Fruit fly (Drosophila melanogaster): ENCODE results near the gene CG31091.
A peak's percentile ranks its signal among the peaks of the same experiment; 100 is the strongest.

The CG31091 gene

DNA sequence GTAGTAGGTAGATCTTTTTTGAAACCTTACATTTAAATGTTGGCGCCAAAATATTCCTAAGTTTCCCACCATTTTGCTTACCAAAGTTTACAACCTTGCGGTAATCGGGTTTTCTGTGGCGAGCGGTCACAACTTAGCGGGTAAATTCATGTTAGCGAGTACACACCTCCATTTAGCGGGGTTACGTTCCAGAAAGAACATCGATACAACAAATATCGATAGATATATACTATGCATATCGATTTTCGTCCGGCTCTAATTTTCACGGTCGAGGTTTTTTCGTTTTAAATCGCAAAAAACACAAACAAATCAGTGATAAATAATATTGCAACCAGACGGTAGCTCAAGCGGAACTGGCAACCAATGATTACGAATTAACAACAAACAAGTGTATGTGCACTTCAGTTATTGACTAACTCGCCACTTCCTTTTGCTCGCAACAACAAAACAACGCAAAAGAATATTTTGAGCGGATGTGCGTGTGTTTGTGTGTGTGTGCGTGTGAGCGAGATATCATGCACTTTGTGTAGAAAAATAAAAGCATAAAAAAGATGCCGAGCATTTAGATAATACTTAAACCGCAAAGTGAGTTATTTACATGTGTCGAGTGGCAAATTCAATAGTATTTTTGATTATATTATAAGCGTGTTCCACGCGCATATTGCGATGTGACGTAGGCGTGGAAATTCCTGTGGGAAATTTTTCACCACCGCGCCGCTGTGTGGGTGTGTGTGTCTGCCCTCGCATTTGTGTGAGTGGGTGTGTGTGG, 11.2 kb upstream of the CG31091 start, which contains the start of gene Lnk (continued):
- TF ChIP-seq BtbVII (GFP tag; optimal IDR thresholded peaks at IDR 0.05) (no peak), CG15479 (GFP tag; optimal IDR thresholded peaks at IDR 0.05) (peak; percentile 17), CG33557 (GFP tag; optimal IDR thresholded peaks at IDR 0.05) (no peak), Rfx (GFP tag; IDR thresholded peaks at IDR 0.05) (peak; percentile 61), Ets97D (GFP tag; optimal IDR thresholded peaks at IDR 0.05) (peak; percentile 90), grau (tag; optimal IDR thresholded peaks at IDR 0.05) (no peak), CrebB (tag; optimal IDR thresholded peaks at IDR 0.05) (peak; percentile 32), sug (tag; optimal IDR thresholded peaks at IDR 0.05) (peak; percentile 20), Ets65A (GFP tag) (no peak), CG9797 (GFP tag; optimal IDR thresholded peaks at IDR 0.05) (peak; percentile 79), chinmo (GFP tag; IDR thresholded peaks at IDR 0.05; ENCODE audit: partially characterized antibody) (peak; percentile 90), Dref (GFP tag; IDR thresholded peaks at IDR 0.05) (peak; percentile 98), CG4707 (GFP tag; optimal IDR thresholded peaks at IDR 0.05) (no peak), row (GFP tag; IDR thresholded peaks at IDR 0.05) (0 out of 3 replicates have a peak, but pooled peaks have one; percentile 7), CG11398 (GFP tag; optimal IDR thresholded peaks at IDR 0.05) (no peak), eyg (GFP tag; optimal IDR thresholded peaks at IDR 0.05) (no peak), disco-r (GFP tag; optimal IDR thresholded peaks at IDR 0.05) (no peak), CG33213 (GFP tag; optimal IDR thresholded peaks at IDR 0.05) (peak; percentile 29), HmgD (GFP tag; optimal IDR thresholded peaks at IDR 0.05) (peak; percentile 37), slp2 (GFP tag; optimal IDR thresholded peaks at IDR 0.05) (no peak), unc-4 (GFP tag; IDR thresholded peaks at IDR 0.05; ENCODE audit: partially characterized antibody) (peak; percentile 91), CG17328 (GFP tag; IDR thresholded peaks at IDR 0.05) (no peak), bsh (GFP tag; optimal IDR thresholded peaks at IDR 0.05) (peak in 1 of 2 experiments; percentile 71), CG34376 (GFP tag; optimal IDR thresholded peaks at IDR 0.05) (peak; percentile 71), Gsc (GFP tag; IDR thresholded peaks at IDR 0.05) (no peak)

DNA sequence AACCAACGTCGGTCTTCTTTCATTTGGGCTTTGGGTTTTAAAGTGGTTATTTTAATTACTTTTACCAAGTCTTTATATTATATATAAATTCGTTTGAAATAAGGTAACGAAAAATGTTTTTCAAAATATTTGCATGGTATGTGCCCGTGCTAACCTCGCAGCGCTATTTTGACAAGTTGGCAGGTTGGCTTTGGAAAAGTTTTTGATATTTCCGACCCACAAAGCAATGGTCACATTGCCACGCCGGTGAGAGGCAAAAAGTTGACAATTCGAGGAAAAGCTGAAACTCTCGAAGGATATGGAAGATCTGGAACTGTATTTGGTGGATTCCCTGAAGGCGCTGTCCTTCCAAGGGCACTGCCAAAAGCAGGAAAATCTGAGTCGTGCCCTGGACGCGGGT, 6.4 kb upstream of the CG31091 start, which contains the start of gene CG5913:
Gene CG5913 (plus strand): TSS at position 224 of the 400 bp plus-strand sequence.
- TF ChIP-seq mam (GFP tag; optimal IDR thresholded peaks at IDR 0.05) = no peak
- TF ChIP-seq CG17186 (GFP tag; optimal IDR thresholded peaks at IDR 0.05) = peak; percentile 9
- TF ChIP-seq btn (GFP tag; optimal IDR thresholded peaks at IDR 0.05) = no peak
- TF ChIP-seq CG11723 (GFP tag; optimal IDR thresholded peaks at IDR 0.05) = no peak
- TF ChIP-seq CG4360 (GFP tag; IDR thresholded peaks at IDR 0.05) = no peak
- no peak for TF ChIP-seq dmrt99B (tag; optimal IDR thresholded peaks at IDR 0.05)
- TF ChIP-seq knrl (GFP tag; IDR thresholded peaks at IDR 0.05; ENCODE audit: partially characterized antibody) = no peak; the same call in 2 of the 3 replicates
- no peak for TF ChIP-seq CG42726 (GFP tag; IDR thresholded peaks at IDR 0.05; ENCODE audit: partially characterized antibody)
- no peak for TF ChIP-seq Antp (GFP tag; optimal IDR thresholded peaks at IDR 0.05)
- no peak for TF ChIP-seq ash1 (GFP tag; optimal IDR thresholded peaks at IDR 0.05)
- no peak for TF ChIP-seq slp2 (GFP tag; optimal IDR thresholded peaks at IDR 0.05)
- TF ChIP-seq CG4617 (GFP tag; optimal IDR thresholded peaks at IDR 0.05; ENCODE audit: borderline replicate concordance) = peak; percentile 81
- TF ChIP-seq Max (GFP tag; optimal IDR thresholded peaks at IDR 0.05) = peak; percentile 15
- 0 out of 2 replicates have a peak, but pooled peaks have one; percentile 6 for TF ChIP-seq vvl (GFP tag; IDR thresholded peaks at IDR 0.05)
- TF ChIP-seq CG2889 (GFP tag; IDR thresholded peaks at IDR 0.05) = no peak
- no peak for TF ChIP-seq ttk (GFP tag; IDR thresholded peaks at IDR 0.05)
- TF ChIP-seq dysf (GFP tag; IDR thresholded peaks at IDR 0.05) = no peak
- TF ChIP-seq her (GFP tag; optimal IDR thresholded peaks at IDR 0.05) = no peak
- TF ChIP-seq CG7963 (GFP tag; IDR thresholded peaks at IDR 0.05; ENCODE audit: partially characterized antibody) = no peak
- peak; percentile 24 for TF ChIP-seq BEAF-32 (GFP tag; optimal IDR thresholded peaks at IDR 0.05)
- TF ChIP-seq dan (GFP tag; IDR thresholded peaks at IDR 0.05) = no peak
- no peak for TF ChIP-seq Lpt (GFP tag; optimal IDR thresholded peaks at IDR 0.05)
- no peak for TF ChIP-seq kni (GFP tag; optimal IDR thresholded peaks at IDR 0.05)
- no peak for TF ChIP-seq bigmax (GFP tag; optimal IDR thresholded peaks at IDR 0.05)
- TF ChIP-seq CG6654 (GFP tag; optimal IDR thresholded peaks at IDR 0.05) = no peak
- TF ChIP-seq MBD-R2 (GFP tag; IDR thresholded peaks at IDR 0.05) = peak; percentile 95
